Fruit fly (Drosophila melanogaster) whole organism: Measurements from ENCODE around the gene CG31019.

Experiments
- psq ChIP-seq: fragments of >200 bp; optimal IDR thresholded peaks from 2 replicates; lab custom pipeline; 2017
- usp ChIP-seq: fragments of >200 bp; optimal IDR thresholded peaks from 2 replicates; lab custom pipeline; 2017; ENCODE audit warnings: missing biosample characterization, missing genetic modification characterization, mixed read lengths

DNA sequence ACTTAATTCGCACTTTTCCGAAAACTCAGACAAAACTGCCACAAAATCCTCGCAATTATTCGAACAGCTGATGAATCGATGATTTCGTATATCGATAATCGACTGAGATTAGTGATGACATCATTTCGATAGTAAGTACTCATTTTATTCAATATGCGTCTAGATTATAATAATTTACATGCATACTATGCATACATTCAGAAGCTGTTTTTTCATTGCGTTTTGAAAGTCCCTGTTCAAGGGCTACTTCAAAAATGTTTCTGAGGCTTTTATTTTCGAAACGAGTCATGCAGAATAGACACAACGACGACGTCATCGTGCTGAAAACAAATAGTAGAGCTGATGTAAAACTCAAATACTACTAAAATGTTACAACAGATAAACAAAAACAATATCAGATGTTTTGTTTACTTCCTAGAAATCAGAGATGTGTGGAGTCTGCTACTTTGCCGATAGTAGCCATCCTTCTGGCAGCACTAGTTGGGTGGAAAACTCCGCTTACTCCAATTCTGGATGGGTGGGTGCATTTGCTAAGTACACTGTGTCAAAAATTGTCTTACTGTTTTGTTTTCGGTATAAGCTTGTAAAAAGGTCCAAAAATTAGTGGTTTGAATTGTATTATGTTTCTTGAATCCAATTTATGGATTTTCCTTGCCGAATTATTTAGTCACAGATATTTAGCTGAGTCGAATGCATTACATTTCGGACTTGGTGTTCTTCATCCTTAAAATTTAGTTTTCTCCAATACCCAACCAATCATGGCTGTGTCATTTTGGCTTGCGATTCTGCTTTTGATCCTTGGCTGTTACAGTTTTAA is 4.8 kb downstream of the CG31019 start, which contains the start of the genes CG2246 and CG31021:
- no peak for TF ChIP-seq psq
- no peak for TF ChIP-seq usp (GFP tag; lab: Kevin White, UChicago)
